Fruit fly (Drosophila melanogaster) whole organism: ENCODE data around the gene RhoGAP68F.

Experiments
- CG8478 ChIP-seq: fragments of >200 bp; optimal IDR thresholded peaks from 2 replicates; lab custom pipeline; 2018; ENCODE audit warnings: inconsistent platforms
- Dll ChIP-seq: fragments of >200 bp; optimal IDR thresholded peaks from 2 replicates; lab custom pipeline; 2017
- EcR ChIP-seq, 2 experiments: fragments of >200 bp; optimal IDR thresholded peaks; 2 replicates each; lab custom pipeline; 2017; ENCODE audit warnings: missing biosample characterization in 2 of 2, missing genetic modification characterization in 2 of 2, missing genetic modification reagents in 2 of 2
- pan ChIP-seq: fragments of >200 bp; optimal IDR thresholded peaks from 2 replicates; lab custom pipeline; 2017
- psq ChIP-seq: fragments of >200 bp; optimal IDR thresholded peaks from 2 replicates; lab custom pipeline; 2017
- usp ChIP-seq: fragments of >200 bp; optimal IDR thresholded peaks from 2 replicates; lab custom pipeline; 2017; ENCODE audit warnings: missing biosample characterization, missing genetic modification characterization, mixed read lengths

DNA sequence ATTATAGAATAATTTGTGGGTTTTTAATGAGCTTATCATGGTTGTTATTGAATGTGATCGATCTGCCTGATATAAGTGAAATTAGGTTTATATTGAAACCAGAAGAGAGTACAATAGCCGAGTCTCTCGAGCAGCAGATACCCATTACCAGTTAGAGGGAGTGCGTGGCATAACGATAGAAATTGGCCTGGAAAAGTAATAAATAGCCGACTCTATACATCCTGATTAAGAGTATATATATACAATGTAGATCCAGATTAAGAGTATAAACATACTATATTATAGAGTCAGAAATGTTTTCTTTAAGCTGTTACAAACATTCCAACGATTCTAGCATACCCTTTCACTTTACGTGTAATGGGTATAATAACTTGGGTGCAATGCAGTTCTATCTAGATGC lies 45.3 kb downstream of the RhoGAP68F start:
- TF ChIP-seq EcR (GFP tag; optimal IDR thresholded peaks at IDR 0.05; lab: Kevin White, UChicago) (no peak), pan (lab: Kevin White, UChicago) (no peak), psq (no peak), usp (no peak), CG8478 (lab: Kevin White, UChicago) (no peak), Dll (lab: Kevin White, UChicago) (no peak)
